Worm (Caenorhabditis elegans) whole organism, L2 larva: ENCODE data around the gene W07B8.4.

ENCODE experiments used
- blmp-1 ChIP-seq: sonication (generic microtip); optimal IDR thresholded peaks from 2 replicates; lab custom pipeline; 2017; ENCODE audit warnings: missing genetic modification characterization, mild to moderate bottlenecking, missing compliant biosample characterization, antibody characterized with exemption, moderate library complexity; ENCODE audit not compliant: insufficient read depth
- egl-27 ChIP-seq: sonication (generic microtip); optimal IDR thresholded peaks from 3 replicates; lab custom pipeline; 2017; ENCODE audit warnings: missing biosample characterization, missing genetic modification reagents, missing genetic modification characterization
- nhr-11 ChIP-seq: fragments of 150-350 bp; optimal IDR thresholded peaks from 2 replicates; lab custom pipeline; 2014; ENCODE audit warnings: missing biosample characterization, missing genetic modification characterization
- nhr-12 ChIP-seq: fragments of 150-350 bp; optimal IDR thresholded peaks from 2 replicates; lab custom pipeline; 2014; ENCODE audit warnings: missing biosample characterization, missing genetic modification characterization
- nhr-237 ChIP-seq: fragments of 150-350 bp; optimal IDR thresholded peaks from 2 replicates; lab custom pipeline; 2014; ENCODE audit warnings: missing biosample characterization, missing genetic modification characterization
- snpc-4 ChIP-seq: fragments of 150-350 bp; optimal IDR thresholded peaks from 2 replicates; lab custom pipeline; 2014; ENCODE audit warnings: missing biosample characterization, missing genetic modification characterization
- unc-39 ChIP-seq: fragments of 150-350 bp; optimal IDR thresholded peaks from 2 replicates; lab custom pipeline; 2014; ENCODE audit warnings: missing biosample characterization, missing genetic modification characterization
- zag-1 ChIP-seq: fragments of 150-350 bp; optimal IDR thresholded peaks from 2 replicates; lab custom pipeline; 2014; ENCODE audit warnings: missing biosample characterization, missing genetic modification characterization

DNA sequence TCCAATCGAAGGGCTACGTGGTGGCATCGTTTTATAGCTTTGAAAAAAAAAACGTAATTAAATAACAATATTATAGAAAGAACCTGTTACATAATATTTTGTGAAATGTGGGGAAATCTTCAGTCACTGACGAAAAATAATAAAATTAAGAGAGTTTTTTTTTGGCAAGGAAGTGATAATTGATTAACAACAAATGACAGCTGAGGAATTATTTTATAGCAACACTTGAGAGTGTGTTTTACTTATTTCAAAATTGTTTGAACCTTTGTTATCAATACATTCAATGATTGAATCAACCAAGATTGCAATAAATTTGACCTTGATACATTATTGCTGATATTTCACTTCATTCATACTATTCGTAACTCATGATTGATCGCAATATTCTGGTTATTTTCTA, 47.7 kb downstream of the W07B8.4 start, which contains the start of gene Y50D4B.6:
- TF ChIP-seq unc-39 (tag; lab: Kevin White, UChicago), result no peak
- no peak for TF ChIP-seq nhr-237 (tag; lab: Kevin White, UChicago)
- no peak for TF ChIP-seq snpc-4 (tag; lab: Kevin White, UChicago)
- no peak for TF ChIP-seq egl-27 (tag; lab: Kevin White, UChicago)
- TF ChIP-seq zag-1 (tag; lab: Kevin White, UChicago), result no peak
- no peak for TF ChIP-seq nhr-12 (tag; lab: Kevin White, UChicago)
- TF ChIP-seq nhr-11 (tag; lab: Kevin White, UChicago), result no peak
- no peak for TF ChIP-seq blmp-1 (tag; lab: Kevin White, UChicago)
